Worm (Caenorhabditis elegans) whole organism, young adult: Measurements from ENCODE around the gene T08E11.1.
"Not testable (repeated sequence)": the region's sequence is repeated elsewhere in the genome, so short reads cannot be mapped to it uniquely, and the experiment has no call there.

Source experiments
- C17E4.6 ChIP-seq: fragments of 200-800 bp; sonication (Bioruptor generic); IDR thresholded peaks from 2 replicates; pipeline ENCODE4 v1.3.6; 2022; ENCODE audit warnings: missing genetic modification reagents, missing genetic modification characterization, missing compliant biosample characterization
- D2030.7 ChIP-seq: fragments of 200-800 bp; sonication (Bioruptor generic); IDR thresholded peaks from 2 replicates; pipeline ENCODE4 v1.3.6; 2022; ENCODE audit warnings: missing genetic modification reagents, missing genetic modification characterization, missing compliant biosample characterization
- F33H1.4 ChIP-seq: fragments of 200-800 bp; sonication (Bioruptor generic); IDR thresholded peaks from 2 replicates; pipeline ENCODE4 v1.3.6; 2022; ENCODE audit warnings: missing genetic modification reagents, missing genetic modification characterization, missing compliant biosample characterization
- F57A8.1 ChIP-seq: fragments of 200-800 bp; sonication (Bioruptor generic); optimal IDR thresholded peaks from 2 replicates; lab custom pipeline; 2018; ENCODE audit warnings: mild to moderate bottlenecking, missing genetic modification characterization, moderate library complexity, missing compliant biosample characterization
- Y53G8AR.9 ChIP-seq: fragments of 200-800 bp; sonication (Bioruptor generic); conservative IDR thresholded peaks from 2 replicates; pipeline ENCODE4 v1.3.6; 2022; ENCODE audit warnings: missing genetic modification reagents, missing genetic modification characterization, missing compliant biosample characterization
- Y56A3A.18 ChIP-seq: fragments of 200-800 bp; sonication (Bioruptor generic); IDR thresholded peaks from 2 replicates; pipeline ENCODE4 v1.3.6; 2022; ENCODE audit warnings: missing genetic modification reagents, missing genetic modification characterization, missing compliant biosample characterization
- ZK185.1 ChIP-seq: sonication (generic microtip); optimal IDR thresholded peaks from 2 replicates; lab custom pipeline; 2016; ENCODE audit warnings: mild to moderate bottlenecking, missing genetic modification characterization, missing compliant biosample characterization; ENCODE audit not compliant: poor library complexity, severe bottlenecking
- aptf-3 ChIP-seq: fragments of 200-800 bp; sonication (Bioruptor generic); IDR thresholded peaks from 2 replicates; pipeline ENCODE4 v1.3.6; 2022; ENCODE audit warnings: missing genetic modification characterization, missing compliant biosample characterization
- cebp-1 ChIP-seq, 2 experiments: fragments of 200-800 bp in 1 of 2; sonication (Bioruptor generic) in 1 of 2; sonication (generic microtip) in 1 of 2; IDR thresholded peaks in 1 of 2; optimal IDR thresholded peaks in 1 of 2; 2 replicates each; pipeline versions ENCODE4 v1.3.6 to Lab custom; 2017 to 2022; ENCODE audit warnings: missing compliant biosample characterization in 2 of 2, missing genetic modification characterization in 2 of 2, mild to moderate bottlenecking in 1 of 2, missing genetic modification reagents in 1 of 2, moderate library complexity in 1 of 2
- dpl-1 ChIP-seq: fragments of 150-350 bp; optimal IDR thresholded peaks from 2 replicates; lab custom pipeline; 2014; ENCODE audit warnings: missing biosample characterization, missing genetic modification reagents, missing genetic modification characterization
- egrh-3 ChIP-seq: fragments of 200-800 bp; sonication (Bioruptor generic); IDR thresholded peaks from 2 replicates; pipeline ENCODE4 v1.3.6; 2022; ENCODE audit warnings: missing genetic modification reagents, missing genetic modification characterization, missing compliant biosample characterization
- hlh-12 ChIP-seq: sonication (generic microtip); optimal IDR thresholded peaks from 2 replicates; lab custom pipeline; 2016; ENCODE audit warnings: missing genetic modification characterization, missing compliant biosample characterization
- hmg-1.2 ChIP-seq: fragments of 200-800 bp; sonication (Bioruptor generic); IDR thresholded peaks from 2 replicates; pipeline ENCODE4 v1.3.6; 2022; ENCODE audit warnings: missing genetic modification reagents, missing genetic modification characterization, missing compliant biosample characterization
- hmg-20 ChIP-seq: fragments of 200-800 bp; sonication (Bioruptor generic); IDR thresholded peaks from 2 replicates; pipeline ENCODE4 v1.3.6; 2022; ENCODE audit warnings: missing genetic modification reagents, missing genetic modification characterization, missing compliant biosample characterization
- lin-54 ChIP-seq: fragments of 200-800 bp; sonication (Bioruptor generic); optimal IDR thresholded peaks from 2 replicates; lab custom pipeline; 2018; ENCODE audit warnings: mild to moderate bottlenecking, missing genetic modification characterization, missing compliant biosample characterization
- lsl-1 ChIP-seq: fragments of 200-800 bp; sonication (Bioruptor generic); optimal IDR thresholded peaks from 2 replicates; lab custom pipeline; 2018; ENCODE audit warnings: mild to moderate bottlenecking, missing genetic modification characterization, moderate library complexity, missing compliant biosample characterization
- madf-3 ChIP-seq: fragments of 200-800 bp; sonication (Bioruptor generic); IDR thresholded peaks from 2 replicates; pipeline ENCODE4 v1.3.6; 2022; ENCODE audit warnings: missing genetic modification reagents, missing genetic modification characterization, missing compliant biosample characterization
- mcd-1 ChIP-seq: fragments of 200-800 bp; sonication (Bioruptor generic); IDR thresholded peaks from 2 replicates; pipeline ENCODE4 v1.3.6; 2022; ENCODE audit warnings: missing genetic modification reagents, missing genetic modification characterization, missing compliant biosample characterization
- mel-28 ChIP-seq: sonication (generic microtip); optimal IDR thresholded peaks from 2 replicates; lab custom pipeline; 2016; ENCODE audit warnings: borderline replicate concordance, mild to moderate bottlenecking, missing genetic modification characterization, missing compliant biosample characterization
- nhr-27 ChIP-seq: fragments of 200-800 bp; sonication (Bioruptor generic); optimal IDR thresholded peaks from 2 replicates; lab custom pipeline; 2018; ENCODE audit warnings: mild to moderate bottlenecking, missing genetic modification characterization, moderate library complexity, missing compliant biosample characterization
- pha-4 ChIP-seq: fragments of 150-350 bp; sonication (generic microtip); optimal IDR thresholded peaks from 2 replicates; lab custom pipeline; 2014; ENCODE audit warnings: missing biosample characterization, missing genetic modification reagents, missing genetic modification characterization
- snpc-1.3 ChIP-seq: sonication (generic microtip); optimal IDR thresholded peaks from 2 replicates; lab custom pipeline; 2017; ENCODE audit warnings: missing genetic modification characterization, mild to moderate bottlenecking, missing compliant biosample characterization, antibody characterized with exemption, moderate library complexity, missing genotype, missing genetic modification reagents; ENCODE audit not compliant: insufficient read depth
- somi-1 ChIP-seq: fragments of 200-800 bp; sonication (Bioruptor generic); optimal IDR thresholded peaks from 2 replicates; lab custom pipeline; 2018; ENCODE audit warnings: mild to moderate bottlenecking, missing genetic modification characterization, missing compliant biosample characterization
- tlf-1 ChIP-seq: fragments of 200-800 bp; sonication (Bioruptor generic); optimal IDR thresholded peaks from 2 replicates; lab custom pipeline; 2018; ENCODE audit warnings: mild to moderate bottlenecking, missing genetic modification characterization, missing compliant biosample characterization
- unc-62 ChIP-seq: fragments of 150-350 bp; optimal IDR thresholded peaks from 2 replicates; lab custom pipeline; 2014; ENCODE audit warnings: missing biosample characterization, missing genetic modification reagents, missing genetic modification characterization
- xnd-1 ChIP-seq: sonication (generic microtip); optimal IDR thresholded peaks from 2 replicates; lab custom pipeline; 2016; ENCODE audit warnings: missing genotype, missing genetic modification reagents, missing genetic modification characterization, missing compliant biosample characterization
- zfh-2 ChIP-seq: fragments of 200-800 bp; sonication (Bioruptor generic); conservative IDR thresholded peaks from 2 replicates; pipeline ENCODE4 v1.3.6; 2022; ENCODE audit warnings: missing genetic modification reagents, missing genetic modification characterization, missing compliant biosample characterization
- ztf-22 ChIP-seq: fragments of 200-800 bp; sonication (Bioruptor generic); optimal IDR thresholded peaks from 2 replicates; lab custom pipeline; 2018; ENCODE audit warnings: mild to moderate bottlenecking, missing genetic modification characterization, moderate library complexity, missing compliant biosample characterization
- ztf-25 ChIP-seq: fragments of 200-800 bp; sonication (Bioruptor generic); IDR thresholded peaks from 2 replicates; pipeline ENCODE4 v1.3.6; 2022; ENCODE audit warnings: missing genetic modification reagents, missing genetic modification characterization, missing compliant biosample characterization

Gene T08E11.1

DNA sequence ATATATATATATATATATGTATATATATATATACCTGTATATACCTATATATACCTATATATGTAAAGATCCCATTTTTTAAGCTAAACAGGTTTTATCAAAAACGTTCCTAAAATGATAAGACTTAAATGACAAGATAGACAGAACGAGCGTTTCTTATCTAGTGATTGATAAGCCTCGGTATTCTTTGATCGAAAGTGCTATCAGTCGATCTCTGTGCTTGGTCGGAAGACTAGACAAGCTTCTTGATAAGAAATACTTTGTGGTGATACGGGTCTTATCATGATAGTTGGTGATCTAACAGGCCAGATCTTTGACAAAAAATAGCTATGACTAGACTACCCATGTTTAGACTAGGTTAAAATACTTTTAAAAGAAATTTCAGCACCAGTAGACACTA, 15.4 kb downstream of the T08E11.1 start (continued):
- TF ChIP-seq ztf-22 (GFP tag; lab: Kevin White, UChicago) (peak; percentile 82), unc-62 (GFP tag; lab: Kevin White, UChicago) (no peak)
- TF ChIP-seq, all 124 proteins: peak for 9

- no peak for TF ChIP-seq F33H1.4 (GFP tag; lab: Robert Waterston, UW)
Observed at ce11 chrII:1852503-1852902, 16.2 kb downstream of the T08E11.1 start, which contains the start of gene C52E2.2. TSS of gene C52E2.2 (plus strand) at chrII:1852803.

ce11 chrII:1854094-1854493, 17.8 kb downstream of the T08E11.1 start, which contains the start of gene fbxb-95:
TSS of gene fbxb-95 (plus strand) at chrII:1854394.
- TF ChIP-seq dpl-1; snpc-1.3 (tag; lab: Kevin White, UChicago); tlf-1 (GFP tag; lab: Kevin White, UChicago): not testable (repeated sequence)
- TF ChIP-seq, all 124 proteins: peak for 0; not testable (repeated sequence) for 124

DNA sequence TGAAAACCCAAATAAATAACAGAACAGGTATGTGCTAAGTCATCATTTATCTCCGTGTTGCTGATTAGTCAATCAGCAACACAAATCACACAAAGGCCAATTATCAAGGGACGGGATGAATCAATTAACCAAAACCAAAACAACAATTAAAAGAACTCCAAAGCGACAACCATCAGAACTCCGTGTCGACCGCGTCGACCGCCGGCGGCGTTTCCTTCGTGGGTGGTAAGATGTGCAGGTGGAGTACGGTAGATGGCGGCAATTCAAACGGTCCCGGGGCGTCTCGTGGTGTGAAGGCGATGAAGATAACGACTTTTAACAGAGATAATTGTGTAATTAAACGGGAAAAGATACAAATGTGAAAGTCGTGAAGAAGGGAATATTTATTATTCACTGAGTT, 19.1 kb downstream of the T08E11.1 start:
- TF ChIP-seq mcd-1 (GFP tag; lab: Robert Waterston, UW) (peak; percentile 41), aptf-3 (GFP tag; lab: Robert Waterston, UW) (0 out of 2 replicates have a peak, but pooled peaks have one; percentile 56)
- TF ChIP-seq, all 124 proteins: peak for 2; not testable (repeated sequence) for 122

ce11 chrII:1861285-1861793, 25.0 kb downstream of the T08E11.1 start, which contains the start of gene C16C4.18:
TSS of gene C16C4.18 (minus strand) at chrII:1861335.
- TF ChIP-seq hmg-1.2 (peak; percentile 96), mcd-1 (GFP tag; lab: Robert Waterston, UW) (peak; percentile 67; the same call in 1 of the 2 replicates), D2030.7 (GFP tag; lab: Robert Waterston, UW) (peak; percentile 44; the same call in 1 of the 2 replicates)

DNA sequence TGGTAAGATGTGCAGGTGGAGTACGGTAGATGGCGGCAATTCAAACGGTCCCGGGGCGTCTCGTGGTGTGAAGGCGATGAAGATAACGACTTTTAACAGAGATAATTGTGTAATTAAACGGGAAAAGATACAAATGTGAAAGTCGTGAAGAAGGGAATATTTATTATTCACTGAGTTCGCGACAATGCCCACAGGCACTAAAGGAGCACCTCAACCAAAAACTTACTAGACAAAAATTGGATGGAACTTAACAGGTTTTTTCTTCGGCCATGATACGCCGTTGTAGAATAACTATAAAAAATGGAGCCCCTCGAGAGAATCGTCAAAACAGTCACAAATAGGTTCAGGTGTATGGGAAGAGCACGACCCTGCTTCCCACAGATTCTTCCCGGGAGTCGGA, 26.0 kb downstream of the T08E11.1 start, which contains the start of gene fbxb-98:
Gene fbxb-98, plus strand, starts transcription at position 301 of the 400 bp plus-strand sequence.
- not testable (repeated sequence) for TF ChIP-seq C17E4.6 (GFP tag; lab: Robert Waterston, UW); zfh-2 (GFP tag; lab: Robert Waterston, UW); lsl-1

DNA sequence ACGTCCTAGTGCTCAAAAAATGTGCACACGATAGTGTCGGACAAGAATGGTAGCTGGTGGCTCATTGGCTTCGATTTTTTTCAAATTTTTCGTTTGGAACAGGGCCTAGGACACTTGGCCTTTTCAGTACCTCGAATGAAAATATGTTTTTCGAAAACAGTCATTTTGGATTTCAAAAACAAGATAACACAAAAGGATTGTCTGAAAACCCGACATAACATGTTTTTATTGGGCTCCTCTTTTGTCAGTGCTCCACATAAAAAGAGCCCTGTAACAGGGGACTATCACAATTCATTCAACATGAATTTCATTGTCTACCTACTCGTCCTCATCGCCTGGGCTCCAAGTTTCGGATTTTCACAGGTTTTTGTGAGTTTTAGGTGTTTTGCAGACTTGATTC, 28.0 kb downstream of the T08E11.1 start, which contains the start of gene C16C4.17:
Gene C16C4.17, plus strand, starts transcription at position 301 of the 400 bp plus-strand sequence.
- no peak for TF ChIP-seq hmg-20 (GFP tag; lab: Robert Waterston, UW)
- no peak for TF ChIP-seq nhr-27
- no peak for TF ChIP-seq ztf-25 (GFP tag; lab: Robert Waterston, UW)
- TF ChIP-seq ZK185.1 (tag; lab: Kevin White, UChicago) = no peak
- TF ChIP-seq cebp-1 (GFP tag; IDR thresholded peaks at IDR 0.05; lab: Robert Waterston, UW) = no peak
- no peak for TF ChIP-seq cebp-1 (tag; optimal IDR thresholded peaks at IDR 0.05; lab: Kevin White, UChicago)
- no peak for TF ChIP-seq egrh-3 (GFP tag; lab: Robert Waterston, UW)
- no peak for TF ChIP-seq mel-28 (tag; lab: Kevin White, UChicago)
- no peak for TF ChIP-seq lin-54 (GFP tag; lab: Kevin White, UChicago)
- no peak for TF ChIP-seq hlh-12 (tag; lab: Kevin White, UChicago)
- no peak for TF ChIP-seq xnd-1 (tag; lab: Kevin White, UChicago)
- TF ChIP-seq tlf-1 (GFP tag; lab: Kevin White, UChicago) = no peak
- TF ChIP-seq somi-1 = no peak
- TF ChIP-seq F57A8.1 (GFP tag; lab: Kevin White, UChicago) = no peak
- TF ChIP-seq Y56A3A.18 (GFP tag; lab: Robert Waterston, UW) = no peak
- TF ChIP-seq madf-3 = no peak
- TF ChIP-seq Y53G8AR.9 = no peak
- TF ChIP-seq pha-4 (tag; lab: Kevin White, UChicago) = no peak
- TF ChIP-seq, all 124 proteins: peak for 0
